Fruit fly (Drosophila melanogaster) whole organism, embryonic: ENCODE results near the gene CG13114.

Experiments
- CG10274 ChIP-seq: fragments of 200-800 bp; sonication (Bioruptor generic); optimal IDR thresholded peaks from 3 replicates; lab custom pipeline; 2017; ENCODE audit warnings: missing biosample characterization, mild to moderate bottlenecking, missing genetic modification characterization
- CG11456 ChIP-seq: fragments of 200-800 bp; sonication (Bioruptor generic); IDR thresholded peaks from 3 replicates; pipeline ENCODE4 v1.3.6; 2022; ENCODE audit warnings: missing biosample characterization, missing genetic modification characterization
- CG14667 ChIP-seq: fragments of 200-800 bp; sonication (Bioruptor generic); IDR thresholded peaks from 2 replicates; pipeline ENCODE4 v1.3.6; 2022; ENCODE audit warnings: missing biosample characterization, missing genetic modification characterization
- CG1529 ChIP-seq: fragments of 200-800 bp; sonication (Bioruptor generic); optimal IDR thresholded peaks from 3 replicates; lab custom pipeline; 2018; ENCODE audit warnings: missing biosample characterization, missing genetic modification characterization
- CG16815 ChIP-seq: fragments of 200-800 bp; sonication (Bioruptor generic); optimal IDR thresholded peaks from 3 replicates; lab custom pipeline; 2017; ENCODE audit warnings: missing biosample characterization, mild to moderate bottlenecking, missing genetic modification characterization
- CG17361 ChIP-seq: fragments of 200-800 bp; sonication (Bioruptor generic); IDR thresholded peaks from 3 replicates; pipeline ENCODE4 v1.3.6; 2022; ENCODE audit warnings: missing biosample characterization, missing genetic modification characterization
- CG17612 ChIP-seq: fragments of 200-800 bp; sonication (Bioruptor generic); IDR thresholded peaks from 2 replicates; pipeline ENCODE4 v1.3.6; 2022; ENCODE audit warnings: missing biosample characterization, missing genetic modification characterization
- CG31224 ChIP-seq: fragments of 200-800 bp; sonication (Bioruptor generic); IDR thresholded peaks from 2 replicates; pipeline ENCODE4 v1.3.6; 2022; ENCODE audit warnings: missing biosample characterization, missing genetic modification characterization
- CG33213 ChIP-seq: fragments of 200-800 bp; sonication (Bioruptor generic); optimal IDR thresholded peaks from 3 replicates; lab custom pipeline; 2016; ENCODE audit warnings: missing biosample characterization, missing genetic modification characterization
- CG33557 ChIP-seq: fragments of 200-800 bp; sonication (Bioruptor generic); optimal IDR thresholded peaks from 2 replicates; lab custom pipeline; 2019; ENCODE audit warnings: missing biosample characterization, mild to moderate bottlenecking, missing genetic modification characterization, moderate library complexity
- CG3407 ChIP-seq: fragments of 200-800 bp; sonication (Bioruptor generic); optimal IDR thresholded peaks from 2 replicates; lab custom pipeline; 2018; ENCODE audit warnings: missing biosample characterization, mild to moderate bottlenecking, missing genetic modification characterization
- CG3995 ChIP-seq: fragments of 200-800 bp; sonication (Bioruptor generic); optimal IDR thresholded peaks from 3 replicates; lab custom pipeline; 2016; ENCODE audit warnings: missing biosample characterization, missing genetic modification characterization
- CG42726 ChIP-seq: fragments of 200-800 bp; sonication (Bioruptor generic); IDR thresholded peaks from 2 replicates; pipeline ENCODE4 v1.3.6; 2022; ENCODE audit warnings: missing biosample characterization, missing genetic modification characterization; ENCODE audit not compliant: partially characterized antibody
- CG4617 ChIP-seq: fragments of 200-800 bp; sonication (Bioruptor generic); optimal IDR thresholded peaks from 3 replicates; lab custom pipeline; 2016; ENCODE audit warnings: missing biosample characterization, missing genetic modification characterization, borderline replicate concordance
- CG5180 ChIP-seq: fragments of 200-800 bp; sonication (Bioruptor generic); optimal IDR thresholded peaks from 3 replicates; lab custom pipeline; 2017; ENCODE audit warnings: missing biosample characterization, missing genetic modification characterization, mild to moderate bottlenecking, moderate library complexity, missing genetic modification reagents
- CG6175 ChIP-seq: fragments of 200-800 bp; sonication (Bioruptor generic); IDR thresholded peaks from 3 replicates; pipeline ENCODE4 v1.3.6; 2022; ENCODE audit warnings: missing biosample characterization, missing genetic modification characterization
- CG6791 ChIP-seq: fragments of 200-800 bp; sonication (Bioruptor generic); IDR thresholded peaks from 3 replicates; pipeline ENCODE4 v1.3.6; 2022; ENCODE audit warnings: missing biosample characterization, missing genetic modification characterization; ENCODE audit not compliant: partially characterized antibody
- CG7271 ChIP-seq: fragments of 200-800 bp; sonication (Bioruptor generic); optimal IDR thresholded peaks from 2 replicates; lab custom pipeline; 2018; ENCODE audit warnings: missing biosample characterization, mild to moderate bottlenecking, missing genetic modification characterization, moderate library complexity
- Chrac-16 ChIP-seq: fragments of 200-800 bp; sonication (Bioruptor generic); optimal IDR thresholded peaks from 3 replicates; lab custom pipeline; 2016; ENCODE audit warnings: missing biosample characterization, missing genetic modification characterization
- Deaf1 ChIP-seq: fragments of 200-800 bp; optimal IDR thresholded peaks from 3 replicates; lab custom pipeline; 2019; ENCODE audit warnings: missing biosample characterization, mild to moderate bottlenecking, missing genetic modification characterization, moderate library complexity
- Doc2 ChIP-seq: fragments of 200-800 bp; sonication (Bioruptor generic); IDR thresholded peaks from 2 replicates; pipeline ENCODE4 v1.3.6; 2022; ENCODE audit warnings: missing biosample characterization, missing genetic modification characterization
- Eip74EF ChIP-seq, 2 experiments: fragments of 200-800 bp in 1 of 2; fragments of >200 bp in 1 of 2; sonication (Bioruptor generic) in 1 of 2; optimal IDR thresholded peaks; 2 replicates each; lab custom pipeline; 2017 to 2019; ENCODE audit warnings: missing biosample characterization in 2 of 2, missing genetic modification characterization in 2 of 2, mild to moderate bottlenecking in 1 of 2, moderate library complexity in 1 of 2
- Hand ChIP-seq: fragments of 200-800 bp; sonication (Bioruptor generic); optimal IDR thresholded peaks from 2 replicates; lab custom pipeline; 2017; ENCODE audit warnings: mild to moderate bottlenecking, missing biosample characterization, missing genetic modification reagents, missing genetic modification characterization
- MESR4 ChIP-seq: fragments of 200-800 bp; sonication (Bioruptor generic); optimal IDR thresholded peaks from 2 replicates; lab custom pipeline; 2018; ENCODE audit warnings: missing biosample characterization, mild to moderate bottlenecking, missing genetic modification characterization, moderate library complexity
- Sox100B ChIP-seq: fragments of 200-800 bp; sonication (Bioruptor generic); optimal IDR thresholded peaks from 3 replicates; lab custom pipeline; 2018; ENCODE audit warnings: missing biosample characterization, mild to moderate bottlenecking, missing genetic modification characterization
- Taf1 ChIP-seq: fragments of 200-800 bp; sonication (Bioruptor generic); IDR thresholded peaks from 2 replicates; pipeline ENCODE4 v1.3.6; 2022; ENCODE audit warnings: missing biosample characterization, missing genetic modification characterization
- YL-1 ChIP-seq: fragments of 200-800 bp; sonication (Bioruptor generic); optimal IDR thresholded peaks from 3 replicates; lab custom pipeline; 2017; ENCODE audit warnings: missing biosample characterization, mild to moderate bottlenecking, missing genetic modification characterization
- ci ChIP-seq: fragments of 200-800 bp; sonication (Bioruptor generic); IDR thresholded peaks from 3 replicates; pipeline ENCODE4 v1.3.6; 2022; ENCODE audit warnings: missing biosample characterization, missing genetic modification characterization
- crol ChIP-seq: fragments of 200-800 bp; sonication (Bioruptor generic); IDR thresholded peaks from 2 replicates; pipeline ENCODE4 v1.3.6; 2022; ENCODE audit warnings: missing biosample characterization, missing genetic modification characterization
- exex ChIP-seq: fragments of 200-800 bp; sonication (Bioruptor generic); optimal IDR thresholded peaks from 4 replicates; lab custom pipeline; 2018; ENCODE audit warnings: missing biosample characterization, mild to moderate bottlenecking, missing genetic modification characterization, moderate library complexity
- eyg ChIP-seq: fragments of 200-800 bp; sonication (Bioruptor generic); optimal IDR thresholded peaks from 3 replicates; lab custom pipeline; 2016; ENCODE audit warnings: missing biosample characterization, missing genetic modification characterization
- grn ChIP-seq: fragments of 200-800 bp; sonication (Bioruptor generic); optimal IDR thresholded peaks from 3 replicates; lab custom pipeline; 2017; ENCODE audit warnings: missing biosample characterization, missing genetic modification characterization
- mam ChIP-seq: fragments of 200-800 bp; sonication (Bioruptor generic); optimal IDR thresholded peaks from 3 replicates; lab custom pipeline; 2016; ENCODE audit warnings: missing biosample characterization, missing genetic modification characterization
- nerfin-1 ChIP-seq: fragments of 200-800 bp; sonication (Bioruptor generic); optimal IDR thresholded peaks from 3 replicates; lab custom pipeline; 2019; ENCODE audit warnings: missing biosample characterization, mild to moderate bottlenecking, missing genetic modification characterization, moderate library complexity
- nerfin-2 ChIP-seq: fragments of 200-800 bp; sonication (Bioruptor generic); IDR thresholded peaks from 2 replicates; pipeline ENCODE4 v1.3.6; 2022; ENCODE audit warnings: missing biosample characterization, missing genetic modification characterization; ENCODE audit not compliant: partially characterized antibody
- nmo ChIP-seq: fragments of 200-800 bp; sonication (Bioruptor generic); optimal IDR thresholded peaks from 2 replicates; lab custom pipeline; 2018; ENCODE audit warnings: missing biosample characterization, mild to moderate bottlenecking, missing genetic modification characterization, moderate library complexity
- nom ChIP-seq: fragments of 200-800 bp; sonication (Bioruptor generic); optimal IDR thresholded peaks from 2 replicates; lab custom pipeline; 2017; ENCODE audit warnings: missing biosample characterization, missing genetic modification characterization, mild to moderate bottlenecking, moderate library complexity, missing genetic modification reagents
- org-1 ChIP-seq: fragments of 200-800 bp; sonication (Bioruptor generic); optimal IDR thresholded peaks from 2 replicates; lab custom pipeline; 2017; ENCODE audit warnings: missing biosample characterization, missing genetic modification characterization
- pho ChIP-seq: fragments of 200-800 bp; sonication (Bioruptor generic); optimal IDR thresholded peaks from 2 replicates; lab custom pipeline; 2016; ENCODE audit warnings: missing biosample characterization, missing genetic modification characterization
- pnt ChIP-seq: fragments of 200-800 bp; sonication (Bioruptor generic); optimal IDR thresholded peaks from 3 replicates; lab custom pipeline; 2016; ENCODE audit warnings: missing biosample characterization, missing genetic modification characterization
- pum ChIP-seq: fragments of 200-800 bp; sonication (Bioruptor generic); optimal IDR thresholded peaks from 2 replicates; lab custom pipeline; 2016; ENCODE audit warnings: missing biosample characterization, missing genetic modification characterization
- ro ChIP-seq: fragments of 200-800 bp; sonication (Bioruptor generic); IDR thresholded peaks from 2 replicates; pipeline ENCODE4 v1.3.6; 2022; ENCODE audit warnings: missing biosample characterization, missing genetic modification characterization
- row ChIP-seq: fragments of 200-800 bp; sonication (Bioruptor generic); IDR thresholded peaks from 3 replicates; pipeline ENCODE4 v1.3.6; 2022; ENCODE audit warnings: missing biosample characterization, missing genetic modification characterization
- run ChIP-seq: fragments of 200-800 bp; sonication (Bioruptor generic); optimal IDR thresholded peaks from 3 replicates; lab custom pipeline; 2018; ENCODE audit warnings: missing biosample characterization, mild to moderate bottlenecking, missing genetic modification characterization
- sens ChIP-seq: fragments of 200-800 bp; sonication (Bioruptor generic); peaks from one replicate; lab custom pipeline; 2016; ENCODE audit warnings: missing biosample characterization, missing genetic modification characterization
- so ChIP-seq: fragments of 200-800 bp; sonication (Bioruptor generic); IDR thresholded peaks from 3 replicates; pipeline ENCODE4 v1.3.6; 2022; ENCODE audit warnings: missing biosample characterization, missing genetic modification characterization
- sr ChIP-seq: fragments of 200-800 bp; sonication (Bioruptor generic); IDR thresholded peaks from 3 replicates; pipeline ENCODE4 v1.3.6; 2022; ENCODE audit warnings: missing biosample characterization, missing genetic modification characterization
- tin ChIP-seq: fragments of 200-800 bp; sonication (Bioruptor generic); optimal IDR thresholded peaks from 3 replicates; lab custom pipeline; 2016; ENCODE audit warnings: missing biosample characterization, missing genetic modification characterization
- vnd ChIP-seq: fragments of 200-800 bp; sonication (Bioruptor generic); IDR thresholded peaks from 3 replicates; pipeline ENCODE4 v1.3.6; 2022; ENCODE audit warnings: missing biosample characterization, missing genetic modification characterization; ENCODE audit not compliant: partially characterized antibody

CG13114 gene

dm6 chr2L:9496378-9497284 lies 49.0 kb upstream of the CG13114 start (continued):
- TF ChIP-seq CG10274 (GFP tag; lab: Kevin White, UChicago) (no peak), sr (peak; percentile 33; the same call in 1 of the 3 replicates), crol (peak; percentile 84), CG42726 (GFP tag; lab: Robert Waterston, UW) (no peak), Chrac-16 (no peak), nmo (GFP tag; lab: Kevin White, UChicago) (peak; percentile 16), nerfin-2 (GFP tag; lab: Robert Waterston, UW) (no peak), pum (GFP tag; lab: Kevin White, UChicago) (no peak), pho (GFP tag; lab: Kevin White, UChicago) (no peak), MESR4 (no peak), sens (GFP tag; lab: Kevin White, UChicago) (peak; percentile 73), Sox100B (GFP tag; lab: Kevin White, UChicago) (peak; percentile 41), CG17361 (GFP tag; lab: Robert Waterston, UW) (peak; percentile 62; the same call in 2 of the 3 replicates), CG3995 (GFP tag; lab: Kevin White, UChicago) (no peak), CG31224 (GFP tag; lab: Robert Waterston, UW) (no peak), CG6791 (GFP tag; lab: Robert Waterston, UW) (no peak), CG3407 (GFP tag; lab: Kevin White, UChicago) (no peak), pnt (GFP tag; lab: Kevin White, UChicago) (no peak), Deaf1 (no peak), tin (GFP tag; lab: Kevin White, UChicago) (peak; percentile 1), org-1 (GFP tag; lab: Kevin White, UChicago) (no peak), CG6175 (GFP tag; lab: Robert Waterston, UW) (no peak), CG16815 (GFP tag; lab: Kevin White, UChicago) (no peak), exex (tag; lab: Kevin White, UChicago) (no peak), CG17612 (GFP tag; lab: Robert Waterston, UW) (no peak), Hand (GFP tag; lab: Kevin White, UChicago) (no peak), Taf1 (GFP tag; lab: Robert Waterston, UW) (no peak), grn (no peak), CG33213 (no peak), run (tag; lab: Kevin White, UChicago) (no peak), ci (GFP tag; lab: Robert Waterston, UW) (peak; percentile 64), nom (peak; percentile 20), YL-1 (GFP tag; lab: Kevin White, UChicago) (no peak), vnd (GFP tag; lab: Robert Waterston, UW) (no peak), CG33557 (GFP tag; lab: Kevin White, UChicago) (no peak), CG14667 (GFP tag; lab: Robert Waterston, UW) (peak; percentile 10; the same call in 1 of the 2 replicates), Eip74EF (GFP tag; optimal IDR thresholded peaks at IDR 0.05; lab: Kevin White, UChicago) (no peak), Doc2 (no peak), CG1529 (GFP tag; lab: Kevin White, UChicago) (no peak), mam (no peak), CG7271 (no peak), row (GFP tag; lab: Robert Waterston, UW) (peak; percentile 16; the same call in 1 of the 3 replicates), eyg (no peak), so (0 out of 3 replicates have a peak, but pooled peaks have one; percentile 14), CG5180 (GFP tag; lab: Kevin White, UChicago) (no peak), CG11456 (0 out of 3 replicates have a peak, but pooled peaks have one; percentile 10), CG4617 (no peak), ro (no peak), nerfin-1 (tag; lab: Kevin White, UChicago) (no peak)
